Fruit fly (Drosophila melanogaster): ENCODE measurements around the gene Polr1E.
A peak's percentile ranks its signal among the peaks of the same experiment; 100 is the strongest.

Gene Polr1E

dm6 chr3R:18298298-18298899 is 3.1 kb downstream of the Polr1E start (continued):
- peak; percentile 38; the same call in 1 of the 2 replicates for TF ChIP-seq Adf1 (GFP tag; IDR thresholded peaks at IDR 0.05)
- no peak for TF ChIP-seq Sry-δ (GFP tag; optimal IDR thresholded peaks at IDR 0.05)
- peak; percentile 5; the same call in 1 of the 2 replicates for TF ChIP-seq CG9932 (GFP tag; IDR thresholded peaks at IDR 0.05)
- TF ChIP-seq CG2712 (tag; optimal IDR thresholded peaks at IDR 0.05), result no peak
- TF ChIP-seq CG7928 (GFP tag; optimal IDR thresholded peaks at IDR 0.05), result no peak
- no peak for TF ChIP-seq CG7357 (GFP tag; IDR thresholded peaks at IDR 0.05)
- TF ChIP-seq nerfin-2 (GFP tag; IDR thresholded peaks at IDR 0.05; ENCODE audit: partially characterized antibody), result no peak
- no peak for TF ChIP-seq CG18619 (GFP tag; optimal IDR thresholded peaks at IDR 0.05)
- TF ChIP-seq CG14050 (GFP tag; IDR thresholded peaks at IDR 0.05), result no peak
- TF ChIP-seq stwl (tag; optimal IDR thresholded peaks at IDR 0.05), result no peak
- TF ChIP-seq CG17568 (GFP tag; optimal IDR thresholded peaks at IDR 0.05), result no peak
- TF ChIP-seq Chrac-16 (GFP tag; optimal IDR thresholded peaks at IDR 0.05), result no peak
- TF ChIP-seq hbn (GFP tag; IDR thresholded peaks at IDR 0.05; ENCODE audit: partially characterized antibody), result no peak
- TF ChIP-seq dm (GFP tag; optimal IDR thresholded peaks at IDR 0.05), result no peak
- no peak for TF ChIP-seq Doc3 (GFP tag; IDR thresholded peaks at IDR 0.05; ENCODE audit: partially characterized antibody)
- TF ChIP-seq sqz (GFP tag; optimal IDR thresholded peaks at IDR 0.05), result peak; percentile 8
- peak; percentile 6 for TF ChIP-seq CG16815 (GFP tag; optimal IDR thresholded peaks at IDR 0.05)
- TF ChIP-seq gcm2 (GFP tag; optimal IDR thresholded peaks at IDR 0.05), result peak; percentile 11
- no peak for TF ChIP-seq CG43689 (GFP tag; IDR thresholded peaks at IDR 0.05)
- TF ChIP-seq Dad (GFP tag; optimal IDR thresholded peaks at IDR 0.05), result no peak
- TF ChIP-seq D19B (GFP tag; optimal IDR thresholded peaks at IDR 0.05), result no peak
- peak; percentile 37 for TF ChIP-seq Hmr (GFP tag; optimal IDR thresholded peaks at IDR 0.05)
- peak; percentile 98 for TF ChIP-seq CG11696 (GFP tag; IDR thresholded peaks at IDR 0.05)
- no peak for TF ChIP-seq CG17612 (GFP tag; IDR thresholded peaks at IDR 0.05)
- peak; percentile 60 for TF ChIP-seq Drgx (GFP tag; IDR thresholded peaks at IDR 0.05)
- no peak for TF ChIP-seq E2f1 (GFP tag; IDR thresholded peaks at IDR 0.05)
- TF ChIP-seq CG13296 (GFP tag; optimal IDR thresholded peaks at IDR 0.05), result peak; percentile 28
- peak; percentile 59 for TF ChIP-seq ewg (GFP tag; optimal IDR thresholded peaks at IDR 0.05)
- TF ChIP-seq CG6813 (GFP tag; optimal IDR thresholded peaks at IDR 0.05), result no peak
- TF ChIP-seq CG2129 (GFP tag; IDR thresholded peaks at IDR 0.05; ENCODE audit: partially characterized antibody), result no peak
- TF ChIP-seq CG17802 (tag; optimal IDR thresholded peaks at IDR 0.05), result no peak
- TF ChIP-seq Dip3 (GFP tag; optimal IDR thresholded peaks at IDR 0.05), result peak; percentile 18
- peak; percentile 22 for TF ChIP-seq CG3163 (GFP tag; optimal IDR thresholded peaks at IDR 0.05)
- TF ChIP-seq dysf (GFP tag; IDR thresholded peaks at IDR 0.05), result peak; percentile 17; the same call in 1 of the 3 replicates
- TF ChIP-seq mam (GFP tag; optimal IDR thresholded peaks at IDR 0.05), result peak; percentile 25
- peak; percentile 54; the same call in 2 of the 3 replicates for TF ChIP-seq Dbx (GFP tag; IDR thresholded peaks at IDR 0.05)
- TF ChIP-seq D (optimal IDR thresholded peaks at IDR 0.05), result peak; percentile 72
- no peak for TF ChIP-seq D (GFP tag; optimal IDR thresholded peaks at IDR 0.05)
- no peak for TF ChIP-seq CG42726 (GFP tag; IDR thresholded peaks at IDR 0.05; ENCODE audit: partially characterized antibody)
- TF ChIP-seq Vsx1 (GFP tag; optimal IDR thresholded peaks at IDR 0.05), result no peak
- 0 out of 3 replicates have a peak, but pooled peaks have one; percentile 18 for TF ChIP-seq Opbp (GFP tag; IDR thresholded peaks at IDR 0.05; ENCODE audit: partially characterized antibody)
- TF ChIP-seq cwo (GFP tag; optimal IDR thresholded peaks at IDR 0.05), result peak; percentile 34
- TF ChIP-seq kah (GFP tag; optimal IDR thresholded peaks at IDR 0.05), result peak; percentile 83
- no peak for TF ChIP-seq ranshi (GFP tag; IDR thresholded peaks at IDR 0.05)
- no peak for TF ChIP-seq nau (GFP tag; optimal IDR thresholded peaks at IDR 0.05)
- peak; percentile 92 for TF ChIP-seq Med (GFP tag)
- no peak for TF ChIP-seq Dip2 (GFP tag; IDR thresholded peaks at IDR 0.05)
- no peak for TF ChIP-seq Mes4 (GFP tag; optimal IDR thresholded peaks at IDR 0.05)
- peak; percentile 64 for TF ChIP-seq HmgD (GFP tag; optimal IDR thresholded peaks at IDR 0.05)
- TF ChIP-seq CG6683 (GFP tag; optimal IDR thresholded peaks at IDR 0.05), result no peak
